Worm (Caenorhabditis elegans): ENCODE measurements around the gene pam-1.

pam-1 gene

DNA sequence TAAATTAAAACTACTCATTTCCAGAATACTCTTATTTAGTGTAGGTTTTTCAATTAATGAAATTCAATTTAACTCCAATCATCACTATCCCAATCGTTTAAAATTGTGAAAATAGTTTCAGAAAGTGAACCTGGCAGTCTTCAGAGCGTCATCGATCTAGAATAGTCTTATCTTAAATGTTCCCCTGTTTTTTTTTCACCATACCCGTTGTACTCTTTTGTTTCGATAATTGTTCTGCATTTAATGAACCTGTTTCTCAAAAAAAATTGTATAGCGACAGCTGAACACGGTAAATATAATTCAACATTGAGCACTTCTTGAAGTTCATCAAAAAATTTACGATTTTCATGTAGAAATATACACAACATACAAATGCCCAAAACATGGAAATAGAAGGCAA is 642 bp upstream of the pam-1 start:
- TF ChIP-seq flt-1 (GFP tag; IDR thresholded peaks at IDR 0.05), result no peak
- TF ChIP-seq med-1 (GFP tag; optimal IDR thresholded peaks at IDR 0.05; ENCODE audit: insufficient read depth), result no peak
- no peak for TF ChIP-seq T22C8.4 (GFP tag; IDR thresholded peaks at IDR 0.05)
- no peak for TF ChIP-seq klf-2 (GFP tag; conservative IDR thresholded peaks at IDR 0.05)
- TF ChIP-seq tab-1 (GFP tag; IDR thresholded peaks at IDR 0.05), result no peak
- no peak for TF ChIP-seq cog-1 (tag; optimal IDR thresholded peaks at IDR 0.05)
- no peak for TF ChIP-seq ztf-23 (GFP tag; IDR thresholded peaks at IDR 0.05)
- TF ChIP-seq ztf-29 (GFP tag; IDR thresholded peaks at IDR 0.05), result no peak
- TF ChIP-seq ref-1 (GFP tag; conservative IDR thresholded peaks at IDR 0.05), result no peak

DNA sequence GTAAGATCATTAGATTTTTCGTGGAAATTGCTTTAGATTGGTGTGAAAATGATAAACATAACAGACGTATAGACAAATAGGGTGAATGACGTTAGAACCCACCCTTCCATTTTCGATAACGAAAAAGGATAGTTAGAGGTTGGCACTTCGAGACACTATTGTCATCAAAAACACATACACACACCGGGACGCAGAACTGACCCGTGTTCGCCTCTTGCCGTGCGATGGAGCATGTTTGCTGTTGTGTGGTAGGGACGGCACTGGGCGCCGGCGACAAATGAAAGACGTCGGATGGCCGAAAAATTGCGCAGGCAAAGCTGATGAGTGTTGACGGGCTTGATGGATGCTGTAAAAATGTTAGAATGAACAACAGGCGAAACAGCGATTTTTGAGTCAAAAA is 768 bp downstream of the pam-1 start:
- TF ChIP-seq ztf-23 (GFP tag; IDR thresholded peaks at IDR 0.05), result no peak
- no peak for TF ChIP-seq ztf-29 (GFP tag; IDR thresholded peaks at IDR 0.05)

DNA sequence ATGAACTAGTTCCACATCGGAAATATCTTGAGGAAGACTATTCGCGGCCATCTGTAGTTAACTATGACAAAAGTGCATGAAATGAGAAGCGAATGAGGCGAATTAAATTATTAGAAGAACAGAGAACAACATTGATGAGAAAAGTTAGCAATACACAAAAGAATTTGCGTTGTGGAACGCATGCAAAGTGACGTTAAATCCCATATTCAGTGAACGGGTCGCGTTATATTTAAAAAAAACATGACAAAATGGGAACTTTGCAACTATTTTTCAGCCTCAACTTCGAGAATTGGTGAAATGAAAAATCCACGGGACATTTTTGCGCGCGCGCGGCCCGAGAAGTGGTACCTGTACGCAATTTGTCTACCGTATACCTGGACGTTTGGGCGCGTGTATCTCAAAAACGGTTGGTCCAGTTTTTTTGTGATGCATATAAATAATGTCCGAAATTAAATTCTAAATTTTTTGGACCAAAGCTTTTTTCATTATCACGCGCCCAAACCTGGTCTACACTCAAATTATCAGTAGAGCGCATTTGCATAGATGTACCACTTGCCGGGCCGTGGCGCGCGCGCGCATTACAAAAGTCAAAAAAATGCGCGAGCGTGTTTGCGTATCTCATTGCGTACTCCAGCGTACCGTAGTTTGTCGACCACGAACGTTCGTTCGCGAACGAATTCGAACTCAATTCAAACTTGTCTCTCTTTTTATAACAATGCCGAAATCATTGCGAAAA is 2.6 kb downstream of the pam-1 start, which contains the start of the genes cdd-2 and oef-1:
TSS of gene cdd-2 (minus strand) at position 51 of the 736 bp plus-strand sequence.
TSS of gene oef-1 (plus strand) at position 575 of the 736 bp plus-strand sequence.
- TF ChIP-seq med-1 (GFP tag; optimal IDR thresholded peaks at IDR 0.05; ENCODE audit: insufficient read depth), result no peak
- no peak for TF ChIP-seq T22C8.4 (GFP tag; IDR thresholded peaks at IDR 0.05)
- TF ChIP-seq tab-1 (GFP tag; IDR thresholded peaks at IDR 0.05), result no peak
- TF ChIP-seq klf-2 (GFP tag; conservative IDR thresholded peaks at IDR 0.05), result no peak
- no peak for TF ChIP-seq ztf-29 (GFP tag; IDR thresholded peaks at IDR 0.05)
- no peak for TF ChIP-seq flt-1 (GFP tag; IDR thresholded peaks at IDR 0.05)
- no peak for TF ChIP-seq cog-1 (tag; optimal IDR thresholded peaks at IDR 0.05)

DNA sequence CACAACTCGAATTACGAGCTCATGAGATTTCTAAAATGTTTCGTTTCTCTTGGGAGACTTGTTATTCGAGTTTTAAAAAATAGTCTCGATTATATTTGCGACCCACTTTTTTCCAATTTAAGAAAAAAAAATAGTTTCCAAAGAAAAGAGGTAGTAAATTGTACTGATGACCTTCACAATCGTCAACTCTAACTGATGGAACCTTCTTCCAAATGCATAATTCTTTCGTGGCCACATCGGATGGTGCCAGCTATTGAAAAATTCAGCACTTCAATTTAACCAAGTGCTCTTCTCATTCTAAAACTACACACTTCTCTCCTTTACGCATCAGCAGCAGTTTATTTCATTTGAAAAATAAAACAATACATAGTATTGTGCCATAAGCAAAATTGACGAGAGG is 7.0 kb downstream of the pam-1 start:
- TF ChIP-seq klf-2 (GFP tag; conservative IDR thresholded peaks at IDR 0.05) (no peak), T22C8.4 (GFP tag; IDR thresholded peaks at IDR 0.05) (no peak), tab-1 (GFP tag; IDR thresholded peaks at IDR 0.05) (no peak), flt-1 (GFP tag; IDR thresholded peaks at IDR 0.05) (no peak), ztf-29 (GFP tag; IDR thresholded peaks at IDR 0.05) (no peak), med-1 (GFP tag; optimal IDR thresholded peaks at IDR 0.05; ENCODE audit: insufficient read depth) (no peak), ztf-23 (GFP tag; IDR thresholded peaks at IDR 0.05) (no peak), ref-1 (GFP tag; conservative IDR thresholded peaks at IDR 0.05) (no peak), cog-1 (tag; optimal IDR thresholded peaks at IDR 0.05) (no peak)

DNA sequence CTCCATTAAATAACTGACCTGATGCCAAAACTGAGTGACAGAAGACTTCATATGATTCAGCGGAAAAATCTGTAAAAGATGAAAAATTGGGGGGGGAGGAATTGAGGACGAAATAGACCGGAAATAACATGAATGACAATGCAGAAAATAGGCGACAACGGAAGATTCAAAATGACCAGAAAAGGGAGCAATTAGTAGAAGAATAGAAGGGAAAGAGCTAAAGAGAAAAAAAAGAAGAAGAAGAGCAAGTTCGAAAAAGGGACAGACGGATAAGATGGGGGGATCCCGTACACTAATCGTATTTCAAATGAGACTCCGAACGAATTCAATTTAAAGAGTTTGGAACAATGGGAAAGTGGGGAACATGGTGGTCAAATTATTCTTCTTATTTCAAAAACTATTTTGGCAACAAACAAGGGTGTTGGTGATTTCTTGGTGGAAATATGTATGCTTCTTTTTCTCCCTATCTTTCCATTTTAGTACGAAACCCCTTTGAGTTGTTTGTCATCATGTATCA is 8.1 kb downstream of the pam-1 start, which contains the start of gene R05G6.10:
TSS of gene R05G6.10 (minus strand) at position 51 of the 517 bp plus-strand sequence.
- no peak for TF ChIP-seq ztf-23 (GFP tag; IDR thresholded peaks at IDR 0.05)
- TF ChIP-seq med-1 (GFP tag; optimal IDR thresholded peaks at IDR 0.05; ENCODE audit: insufficient read depth), result no peak
- TF ChIP-seq flt-1 (GFP tag; IDR thresholded peaks at IDR 0.05), result no peak
- no peak for TF ChIP-seq ztf-29 (GFP tag; IDR thresholded peaks at IDR 0.05)
- TF ChIP-seq ref-1 (GFP tag; conservative IDR thresholded peaks at IDR 0.05), result no peak
- TF ChIP-seq tab-1 (GFP tag; IDR thresholded peaks at IDR 0.05), result no peak
- TF ChIP-seq klf-2 (GFP tag; conservative IDR thresholded peaks at IDR 0.05), result no peak
- no peak for TF ChIP-seq cog-1 (tag; optimal IDR thresholded peaks at IDR 0.05)
- no peak for TF ChIP-seq T22C8.4 (GFP tag; IDR thresholded peaks at IDR 0.05)

DNA sequence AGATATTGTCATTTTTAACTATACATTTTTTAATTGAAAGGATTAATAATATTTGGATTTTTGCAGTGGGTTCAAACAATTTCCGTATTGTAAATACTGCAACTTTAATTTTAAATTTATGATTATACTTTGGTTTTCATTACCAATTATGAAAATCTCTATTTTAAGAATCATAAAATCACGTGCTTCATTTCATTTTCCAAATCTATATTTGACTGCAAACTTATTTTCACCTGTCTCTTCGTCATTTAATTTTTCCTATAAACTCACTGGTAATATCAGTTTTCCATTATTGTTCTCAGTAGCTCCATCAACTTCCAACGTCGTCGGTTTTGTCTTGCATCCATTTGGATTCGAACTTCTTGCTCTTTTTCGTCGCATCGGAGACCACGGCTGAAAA is 18.3 kb downstream of the pam-1 start, which contains the start of gene R05G6.1:
TSS of gene R05G6.1 (plus strand) at position 301 of the 400 bp plus-strand sequence.
- no peak for TF ChIP-seq klf-2 (GFP tag; conservative IDR thresholded peaks at IDR 0.05)
- TF ChIP-seq cog-1 (tag; optimal IDR thresholded peaks at IDR 0.05), result no peak
- no peak for TF ChIP-seq flt-1 (GFP tag; IDR thresholded peaks at IDR 0.05)
- no peak for TF ChIP-seq T22C8.4 (GFP tag; IDR thresholded peaks at IDR 0.05)
- TF ChIP-seq ztf-29 (GFP tag; IDR thresholded peaks at IDR 0.05), result no peak
- TF ChIP-seq med-1 (GFP tag; optimal IDR thresholded peaks at IDR 0.05; ENCODE audit: insufficient read depth), result no peak
- no peak for TF ChIP-seq tab-1 (GFP tag; IDR thresholded peaks at IDR 0.05)
- no peak for TF ChIP-seq ztf-23 (GFP tag; IDR thresholded peaks at IDR 0.05)
- TF ChIP-seq ref-1 (GFP tag; conservative IDR thresholded peaks at IDR 0.05), result no peak

DNA sequence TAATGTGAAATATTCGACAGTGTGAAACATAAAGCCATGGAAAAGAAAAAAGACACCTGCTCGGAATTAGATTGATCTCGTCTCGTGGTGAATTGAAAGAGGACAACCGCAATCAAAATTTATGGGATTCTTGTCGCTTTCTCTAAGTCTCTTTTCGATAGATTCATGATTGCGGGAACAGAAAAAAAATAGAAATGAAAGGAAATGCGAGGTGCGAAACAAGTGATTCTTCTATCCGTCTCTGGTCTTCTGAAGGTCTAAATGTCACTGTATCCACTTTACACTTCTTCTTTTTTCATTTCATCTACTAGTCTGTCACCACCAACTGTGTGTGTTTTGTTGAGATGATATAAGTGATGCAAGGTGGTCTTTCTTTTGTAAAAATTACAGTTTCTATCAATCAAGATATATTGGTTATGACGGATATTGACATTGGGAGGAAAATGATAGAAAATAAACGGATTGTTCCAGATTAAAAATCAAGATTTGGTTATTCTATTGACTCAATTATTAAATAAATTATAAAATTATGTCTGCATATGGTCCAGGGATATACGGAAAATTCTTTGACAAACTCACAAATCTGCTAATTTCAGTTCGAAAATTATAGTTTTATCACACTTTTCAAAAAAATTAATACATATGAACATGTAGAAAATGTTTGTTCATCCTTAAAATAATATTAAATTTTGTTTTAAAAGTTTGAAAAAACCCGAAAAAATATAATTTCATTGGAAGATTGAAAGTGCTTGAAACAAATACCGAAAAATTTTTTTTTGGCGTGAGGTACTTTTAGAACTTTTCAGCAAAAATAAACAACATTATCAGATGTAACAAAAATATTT is 20.2 kb downstream of the pam-1 start:
- no peak for TF ChIP-seq ztf-23 (GFP tag; IDR thresholded peaks at IDR 0.05)
- no peak for TF ChIP-seq med-1 (GFP tag; optimal IDR thresholded peaks at IDR 0.05; ENCODE audit: insufficient read depth)
- no peak for TF ChIP-seq klf-2 (GFP tag; conservative IDR thresholded peaks at IDR 0.05)
- TF ChIP-seq flt-1 (GFP tag; IDR thresholded peaks at IDR 0.05), result no peak
- no peak for TF ChIP-seq cog-1 (tag; optimal IDR thresholded peaks at IDR 0.05)

DNA sequence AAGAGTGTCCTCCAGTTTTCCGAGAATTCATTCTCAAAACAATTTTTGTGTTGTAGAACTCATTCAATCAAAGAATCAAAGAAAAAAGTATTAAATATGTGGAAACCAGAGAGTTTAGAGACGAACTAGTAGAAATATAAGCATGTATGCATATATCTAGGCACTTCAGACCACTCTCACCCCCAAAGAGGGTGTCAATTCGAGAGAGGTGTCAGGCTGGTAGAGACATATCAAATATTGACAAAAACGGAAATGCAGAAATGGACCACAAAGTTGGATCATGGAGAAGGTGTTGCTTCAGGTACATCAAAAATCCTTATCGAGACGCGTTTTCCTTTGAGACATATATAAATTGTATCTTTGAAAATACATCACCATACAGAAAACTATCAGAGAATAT is 26.9 kb downstream of the pam-1 start:
- no peak for TF ChIP-seq cog-1 (tag; optimal IDR thresholded peaks at IDR 0.05)
- no peak for TF ChIP-seq T22C8.4 (GFP tag; IDR thresholded peaks at IDR 0.05)
- TF ChIP-seq ztf-29 (GFP tag; IDR thresholded peaks at IDR 0.05), result no peak
- no peak for TF ChIP-seq tab-1 (GFP tag; IDR thresholded peaks at IDR 0.05)
- TF ChIP-seq klf-2 (GFP tag; conservative IDR thresholded peaks at IDR 0.05), result no peak
- no peak for TF ChIP-seq flt-1 (GFP tag; IDR thresholded peaks at IDR 0.05)
- no peak for TF ChIP-seq med-1 (GFP tag; optimal IDR thresholded peaks at IDR 0.05; ENCODE audit: insufficient read depth)
- TF ChIP-seq ztf-23 (GFP tag; IDR thresholded peaks at IDR 0.05), result no peak
- no peak for TF ChIP-seq ref-1 (GFP tag; conservative IDR thresholded peaks at IDR 0.05)

DNA sequence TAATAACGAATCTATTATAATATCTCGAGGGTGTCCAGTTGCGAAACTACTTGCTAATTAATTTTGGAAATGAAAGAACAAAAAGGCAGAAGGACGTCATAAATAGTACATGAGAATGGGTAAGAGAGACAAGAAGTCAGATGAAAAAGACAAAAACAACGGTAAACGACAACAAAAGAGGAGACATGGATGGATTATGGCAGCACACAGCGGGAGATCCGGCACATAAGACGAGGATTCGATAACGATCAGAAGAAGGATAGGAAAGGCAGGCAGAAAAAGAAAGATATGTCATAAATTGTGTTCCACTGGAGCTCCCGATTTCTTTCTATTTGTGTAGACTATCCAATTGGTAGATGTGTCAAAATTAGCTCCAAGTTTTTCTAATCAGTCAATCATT is 29.0 kb downstream of the pam-1 start:
- no peak for TF ChIP-seq flt-1 (GFP tag; IDR thresholded peaks at IDR 0.05)
- no peak for TF ChIP-seq ztf-23 (GFP tag; IDR thresholded peaks at IDR 0.05)
- TF ChIP-seq ref-1 (GFP tag; conservative IDR thresholded peaks at IDR 0.05), result no peak
- no peak for TF ChIP-seq tab-1 (GFP tag; IDR thresholded peaks at IDR 0.05)
- no peak for TF ChIP-seq cog-1 (tag; optimal IDR thresholded peaks at IDR 0.05)
- no peak for TF ChIP-seq med-1 (GFP tag; optimal IDR thresholded peaks at IDR 0.05; ENCODE audit: insufficient read depth)
- no peak for TF ChIP-seq klf-2 (GFP tag; conservative IDR thresholded peaks at IDR 0.05)
- no peak for TF ChIP-seq T22C8.4 (GFP tag; IDR thresholded peaks at IDR 0.05)
- TF ChIP-seq ztf-29 (GFP tag; IDR thresholded peaks at IDR 0.05), result no peak
